Fruit fly (Drosophila melanogaster) whole organism, pupa: ENCODE measurements around the gene CG9106.

Experiments used
- CG10348 ChIP-seq: fragments of 200-800 bp; sonication (Bioruptor generic); IDR thresholded peaks from 2 replicates; pipeline ENCODE4 v1.3.6; 2022; ENCODE audit warnings: missing biosample characterization, missing genetic modification characterization
- CG12605 ChIP-seq: fragments of 200-800 bp; sonication (Bioruptor generic); IDR thresholded peaks from 2 replicates; pipeline ENCODE4 v1.3.6; 2022; ENCODE audit warnings: missing biosample characterization, missing genetic modification characterization
- CG13204 ChIP-seq: fragments of 200-800 bp; sonication (Bioruptor generic); optimal IDR thresholded peaks from 2 replicates; lab custom pipeline; 2018; ENCODE audit warnings: missing biosample characterization, mild to moderate bottlenecking, missing genetic modification characterization, moderate library complexity
- CG14655 ChIP-seq: fragments of 200-800 bp; sonication (Bioruptor generic); optimal IDR thresholded peaks from 3 replicates; lab custom pipeline; 2017; ENCODE audit warnings: mild to moderate bottlenecking, missing biosample characterization, missing genetic modification reagents, missing genetic modification characterization
- CG15710 ChIP-seq: fragments of 200-800 bp; sonication (Bioruptor generic); optimal IDR thresholded peaks from 2 replicates; lab custom pipeline; 2018; ENCODE audit warnings: missing biosample characterization, mild to moderate bottlenecking, missing genetic modification characterization, moderate library complexity
- CG17806 ChIP-seq: fragments of 200-800 bp; sonication (Bioruptor generic); optimal IDR thresholded peaks from 2 replicates; lab custom pipeline; 2018; ENCODE audit warnings: missing biosample characterization, mild to moderate bottlenecking, missing genetic modification characterization, moderate library complexity
- CG32121 ChIP-seq: fragments of 200-800 bp; sonication (Bioruptor generic); IDR thresholded peaks from 2 replicates; pipeline ENCODE4 v1.3.6; 2022; ENCODE audit warnings: missing biosample characterization, missing genetic modification characterization
- CG34367 ChIP-seq: fragments of 200-800 bp; sonication (Bioruptor generic); optimal IDR thresholded peaks from 2 replicates; lab custom pipeline; 2018; ENCODE audit warnings: missing biosample characterization, mild to moderate bottlenecking, missing genetic modification characterization
- CG4496 ChIP-seq: fragments of 200-800 bp; sonication (Bioruptor generic); IDR thresholded peaks from 3 replicates; pipeline ENCODE4 v1.3.6; 2022; ENCODE audit warnings: missing biosample characterization, missing genetic modification characterization
- CG8159 ChIP-seq: fragments of 200-800 bp; sonication (Bioruptor generic); optimal IDR thresholded peaks from 3 replicates; lab custom pipeline; 2018; ENCODE audit warnings: missing biosample characterization, mild to moderate bottlenecking, missing genetic modification characterization, moderate library complexity
- CG8301 ChIP-seq: fragments of 200-800 bp; sonication (Bioruptor generic); optimal IDR thresholded peaks from 2 replicates; lab custom pipeline; 2018; ENCODE audit warnings: missing biosample characterization, mild to moderate bottlenecking, missing genetic modification characterization
- CG9948 ChIP-seq: fragments of 200-800 bp; sonication (Bioruptor generic); optimal IDR thresholded peaks from 2 replicates; lab custom pipeline; 2018; ENCODE audit warnings: missing biosample characterization, mild to moderate bottlenecking, missing genetic modification characterization, moderate library complexity
- D1 ChIP-seq: fragments of 200-800 bp; sonication (Bioruptor generic); optimal IDR thresholded peaks from 2 replicates; lab custom pipeline; 2018; ENCODE audit warnings: missing biosample characterization, mild to moderate bottlenecking, missing genetic modification characterization, moderate library complexity
- EcR ChIP-seq: fragments of 200-800 bp; sonication (Bioruptor generic); optimal IDR thresholded peaks from 3 replicates; lab custom pipeline; 2019; ENCODE audit warnings: missing biosample characterization, missing genetic modification characterization, mild to moderate bottlenecking, moderate library complexity, missing genetic modification reagents
- Ets98B ChIP-seq: fragments of 200-800 bp; sonication (Bioruptor generic); IDR thresholded peaks from 2 replicates; pipeline ENCODE4 v1.3.6; 2022; ENCODE audit warnings: missing biosample characterization, missing genetic modification characterization
- Pif1A ChIP-seq: fragments of 200-800 bp; sonication (Bioruptor generic); optimal IDR thresholded peaks from 3 replicates; lab custom pipeline; 2016; ENCODE audit warnings: missing biosample characterization, missing genetic modification characterization
- Pif1B ChIP-seq: fragments of 200-800 bp; sonication (Bioruptor generic); optimal IDR thresholded peaks from 3 replicates; lab custom pipeline; 2016; ENCODE audit warnings: missing biosample characterization, missing genetic modification characterization
- Snoo ChIP-seq: fragments of 200-800 bp; sonication (Bioruptor generic); optimal IDR thresholded peaks from 3 replicates; lab custom pipeline; 2017; ENCODE audit warnings: missing biosample characterization, mild to moderate bottlenecking, missing genetic modification characterization, inconsistent platforms
- fd96Ca ChIP-seq: fragments of 200-800 bp; sonication (Bioruptor generic); IDR thresholded peaks from 3 replicates; pipeline ENCODE4 v1.3.6; 2022; ENCODE audit warnings: missing biosample characterization, missing genetic modification characterization
- gl ChIP-seq: fragments of 200-800 bp; sonication (Bioruptor generic); optimal IDR thresholded peaks from 2 replicates; lab custom pipeline; 2018; ENCODE audit warnings: missing biosample characterization, mild to moderate bottlenecking, missing genetic modification characterization
- rn ChIP-seq: fragments of 200-800 bp; sonication (Bioruptor generic); IDR thresholded peaks from 2 replicates; pipeline ENCODE4 v1.3.6; 2022; ENCODE audit warnings: missing biosample characterization, missing genetic modification characterization

CG9106 gene

DNA sequence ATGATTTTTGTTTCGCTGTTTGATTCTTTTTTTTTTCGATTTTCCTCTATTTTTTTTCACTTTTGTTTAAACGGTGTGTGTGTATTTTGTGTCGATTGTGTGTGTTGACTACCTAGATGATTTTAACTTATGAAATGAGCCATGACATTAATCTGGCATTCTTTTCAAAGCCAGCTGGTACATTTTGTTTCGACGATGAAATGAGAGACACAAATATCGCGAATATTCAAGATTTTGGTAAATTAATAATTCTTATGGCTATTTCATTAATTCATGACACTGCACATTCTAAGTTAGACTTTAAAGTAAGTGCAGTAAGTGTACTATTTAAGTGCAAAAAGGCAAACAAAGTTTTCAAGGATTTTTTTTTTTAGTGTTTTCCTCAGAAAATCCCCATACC, at the start of gene CG9106:
TSS of gene CG9106 (minus strand) at position 101 of the 400 bp plus-strand sequence.
- TF ChIP-seq rn (GFP tag; lab: Robert Waterston, UW) = no peak
- no peak for TF ChIP-seq CG14655 (GFP tag; lab: Kevin White, UChicago)
- no peak for TF ChIP-seq CG4496 (GFP tag; lab: Robert Waterston, UW)
- no peak for TF ChIP-seq CG15710
- TF ChIP-seq Snoo (tag; lab: Kevin White, UChicago) = no peak
- TF ChIP-seq CG34367 (tag; lab: Kevin White, UChicago) = no peak
- no peak for TF ChIP-seq D1 (tag; lab: Kevin White, UChicago)

DNA sequence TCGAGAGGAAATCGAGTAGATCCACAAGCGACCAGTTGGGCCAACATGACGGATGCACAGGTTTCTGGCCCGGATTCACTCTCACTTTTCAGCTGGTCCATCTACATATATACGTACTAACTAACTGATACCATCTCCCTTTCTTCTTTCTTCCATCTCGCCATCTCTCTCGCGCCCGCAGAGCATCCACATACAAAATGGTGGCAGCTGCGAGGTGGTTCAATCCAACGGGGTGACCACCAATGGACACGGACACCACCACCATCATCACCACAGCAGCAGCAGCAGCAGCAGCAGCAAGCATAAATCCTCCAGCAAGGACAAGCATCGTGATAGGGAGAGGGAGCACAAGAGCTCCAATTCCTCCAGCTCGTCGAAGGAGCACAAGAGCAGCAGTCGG, 48.8 kb upstream of the CG9106 start:
- TF ChIP-seq Pif1A (GFP tag; lab: Kevin White, UChicago) (no peak), CG17806 (tag; lab: Kevin White, UChicago) (no peak), CG13204 (GFP tag; lab: Kevin White, UChicago) (no peak), CG10348 (GFP tag; lab: Robert Waterston, UW) (no peak), CG8301 (tag; lab: Kevin White, UChicago) (no peak)

DNA sequence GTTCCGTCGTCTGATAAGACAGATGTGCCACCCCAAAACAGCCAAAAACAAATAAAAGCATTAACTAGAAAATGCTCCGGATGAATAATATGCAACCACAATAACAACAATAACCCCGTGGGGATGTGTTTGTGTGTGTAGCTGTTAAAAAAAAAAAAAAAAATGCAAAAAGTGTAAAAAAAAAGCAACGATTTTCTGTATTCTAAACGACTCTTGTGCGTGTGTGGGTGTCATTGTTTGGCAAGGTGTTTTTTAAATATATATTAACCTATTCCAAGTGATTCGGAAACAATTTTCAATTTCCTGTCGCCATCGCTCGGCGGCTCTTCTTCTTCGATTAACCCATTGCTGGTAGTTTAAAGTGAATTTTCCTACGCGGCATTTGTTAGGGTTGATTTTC, 48.3 kb upstream of the CG9106 start:
- peak; percentile 42 for TF ChIP-seq CG8159 (tag; lab: Kevin White, UChicago)
- TF ChIP-seq D1 (tag; lab: Kevin White, UChicago) = no peak
- TF ChIP-seq CG17806 (tag; lab: Kevin White, UChicago) = peak; percentile 20
- no peak for TF ChIP-seq Snoo (tag; lab: Kevin White, UChicago)
- peak; percentile 75 for TF ChIP-seq CG4496 (GFP tag; lab: Robert Waterston, UW)
- TF ChIP-seq CG13204 (GFP tag; lab: Kevin White, UChicago) = peak; percentile 50
- no peak; the same call in 1 of the 2 replicates for TF ChIP-seq Ets98B
- peak; percentile 43 for TF ChIP-seq CG15710
- TF ChIP-seq CG32121 (GFP tag; lab: Robert Waterston, UW) = peak; percentile 43; the same call in 1 of the 2 replicates
- TF ChIP-seq CG14655 (GFP tag; lab: Kevin White, UChicago) = peak; percentile 46
- TF ChIP-seq Pif1B (GFP tag; lab: Kevin White, UChicago) = peak; percentile 57
- peak; percentile 16 for TF ChIP-seq CG9948 (tag; lab: Kevin White, UChicago)
- peak; percentile 63 for TF ChIP-seq Pif1A (GFP tag; lab: Kevin White, UChicago)
- TF ChIP-seq rn (GFP tag; lab: Robert Waterston, UW) = no peak
- TF ChIP-seq CG12605 (GFP tag; lab: Robert Waterston, UW) = peak; percentile 47; the same call in 1 of the 2 replicates
- peak; percentile 43 for TF ChIP-seq CG34367 (tag; lab: Kevin White, UChicago)
- 0 out of 3 replicates have a peak, but pooled peaks have one; percentile 42 for TF ChIP-seq fd96Ca (GFP tag; lab: Robert Waterston, UW)
- TF ChIP-seq gl = peak; percentile 44

DNA sequence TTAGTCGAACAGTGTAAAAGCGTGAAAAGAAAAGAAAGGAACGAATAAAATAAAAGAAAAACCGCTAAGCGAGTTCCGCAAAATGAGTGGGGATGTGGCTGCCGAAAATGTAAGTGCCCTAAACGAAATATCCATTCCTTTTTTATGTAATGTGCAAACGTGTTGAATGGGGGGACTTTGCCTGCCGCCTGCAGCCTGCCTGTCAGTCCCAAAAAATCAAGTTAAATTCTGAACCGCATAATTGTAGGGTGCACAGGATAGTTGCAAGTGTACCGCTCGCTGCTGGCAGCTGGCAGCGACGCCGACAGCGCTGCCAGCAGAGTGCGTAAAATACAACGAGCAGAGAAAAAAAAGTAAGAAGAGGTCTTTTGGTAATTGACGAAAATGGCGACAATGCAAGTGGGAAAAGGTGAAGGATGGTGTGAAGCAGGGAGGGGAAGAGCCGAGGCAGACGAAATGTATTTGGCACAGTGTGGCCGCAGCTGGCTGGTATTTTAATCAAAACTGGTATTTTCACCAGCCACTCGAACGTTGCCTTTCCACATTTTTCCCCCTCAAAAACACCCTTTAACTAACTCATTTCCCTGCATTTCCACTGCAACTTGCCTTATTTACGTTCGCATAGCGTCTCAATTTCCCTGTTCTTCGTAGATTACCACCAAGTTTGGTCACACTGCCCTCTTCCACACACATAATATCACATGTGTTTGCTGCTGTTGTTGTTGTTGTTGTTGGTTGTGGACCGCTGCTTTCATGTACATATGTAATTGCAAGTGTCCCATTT, 47.7 kb upstream of the CG9106 start:
- TF ChIP-seq CG34367 (tag; lab: Kevin White, UChicago) = no peak
- TF ChIP-seq gl = no peak
- TF ChIP-seq CG32121 (GFP tag; lab: Robert Waterston, UW) = 0 out of 2 replicates have a peak, but pooled peaks have one; percentile 23
- TF ChIP-seq CG4496 (GFP tag; lab: Robert Waterston, UW) = 0 out of 3 replicates have a peak, but pooled peaks have one; percentile 17
- TF ChIP-seq fd96Ca (GFP tag; lab: Robert Waterston, UW) = no peak
- no peak for TF ChIP-seq CG9948 (tag; lab: Kevin White, UChicago)
- no peak for TF ChIP-seq Pif1A (GFP tag; lab: Kevin White, UChicago)
- no peak for TF ChIP-seq rn (GFP tag; lab: Robert Waterston, UW)
- TF ChIP-seq, all 21 proteins: peak for 2

DNA sequence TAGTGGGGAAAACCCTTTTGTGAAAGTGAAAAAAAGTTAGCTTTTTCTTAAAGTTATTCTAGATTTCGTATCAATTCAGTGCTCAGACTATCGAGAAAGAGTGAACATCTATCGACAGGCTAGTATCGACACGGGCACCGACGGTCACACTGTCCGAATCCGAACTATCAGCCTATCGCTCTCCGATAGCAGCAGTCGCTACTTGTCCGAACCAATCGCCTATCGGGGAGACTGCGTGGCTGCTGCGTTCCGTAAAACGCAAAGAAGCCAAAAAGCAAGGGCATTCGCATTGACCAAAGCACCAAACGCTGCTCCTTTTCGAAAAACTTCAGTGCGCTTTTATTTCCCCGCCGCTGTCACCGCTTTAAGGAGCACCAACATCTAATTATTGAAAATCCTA, 47.1 kb upstream of the CG9106 start, which contains the start of gene Top1:
TSS of gene Top1 (plus strand) at position 190 of the 400 bp plus-strand sequence.
- TF ChIP-seq CG4496 (GFP tag; lab: Robert Waterston, UW) (0 out of 3 replicates have a peak, but pooled peaks have one; percentile 15), Ets98B (peak; percentile 23; the same call in 1 of the 2 replicates), fd96Ca (GFP tag; lab: Robert Waterston, UW) (no peak), CG12605 (GFP tag; lab: Robert Waterston, UW) (peak; percentile 32; the same call in 1 of the 2 replicates)

DNA sequence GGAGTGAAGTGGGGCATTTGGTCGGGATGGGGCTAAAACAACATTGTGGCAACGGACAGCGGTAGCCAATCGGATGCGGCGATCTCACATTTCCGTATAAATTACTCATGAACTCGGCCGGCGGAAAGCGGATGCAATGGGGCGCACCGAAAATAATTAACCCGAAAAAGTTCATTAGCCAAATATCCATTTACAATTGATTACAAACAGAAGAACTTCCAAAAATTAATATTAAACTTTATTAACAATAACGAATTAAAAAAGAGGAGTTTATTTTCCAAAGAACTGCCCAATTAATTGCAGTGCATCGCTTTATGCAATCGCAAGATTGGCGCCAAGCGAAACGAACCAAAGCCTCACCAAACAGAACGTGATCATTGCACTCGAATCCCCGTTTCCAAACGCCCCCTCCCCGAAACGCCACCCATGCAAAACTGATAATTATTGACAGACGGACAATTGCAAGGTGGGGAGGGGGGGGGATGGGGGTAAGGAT, 41.7 kb upstream of the CG9106 start:
- no peak; the same call in 1 of the 2 replicates for TF ChIP-seq CG32121 (GFP tag; lab: Robert Waterston, UW)
- peak; percentile 33 for TF ChIP-seq EcR (GFP tag; lab: Kevin White, UChicago)
- no peak for TF ChIP-seq CG10348 (GFP tag; lab: Robert Waterston, UW)
- TF ChIP-seq CG8159 (tag; lab: Kevin White, UChicago) = peak; percentile 26
- TF ChIP-seq Snoo (tag; lab: Kevin White, UChicago) = no peak
- peak; percentile 44 for TF ChIP-seq CG14655 (GFP tag; lab: Kevin White, UChicago)
- TF ChIP-seq Ets98B = peak; percentile 25; the same call in 1 of the 2 replicates
- TF ChIP-seq gl = no peak
- peak; percentile 18 for TF ChIP-seq CG8301 (tag; lab: Kevin White, UChicago)
- peak; percentile 58; the same call in 1 of the 3 replicates for TF ChIP-seq fd96Ca (GFP tag; lab: Robert Waterston, UW)
- TF ChIP-seq CG17806 (tag; lab: Kevin White, UChicago) = peak; percentile 17
- TF ChIP-seq CG34367 (tag; lab: Kevin White, UChicago) = no peak
- TF ChIP-seq CG15710 = peak; percentile 28
- 0 out of 2 replicates have a peak, but pooled peaks have one; percentile 14 for TF ChIP-seq CG12605 (GFP tag; lab: Robert Waterston, UW)
- TF ChIP-seq CG4496 (GFP tag; lab: Robert Waterston, UW) = peak; percentile 54; the same call in 1 of the 3 replicates
- TF ChIP-seq Pif1A (GFP tag; lab: Kevin White, UChicago) = no peak
- no peak for TF ChIP-seq Pif1B (GFP tag; lab: Kevin White, UChicago)
- TF ChIP-seq CG13204 (GFP tag; lab: Kevin White, UChicago) = no peak
- no peak for TF ChIP-seq CG9948 (tag; lab: Kevin White, UChicago)
- TF ChIP-seq rn (GFP tag; lab: Robert Waterston, UW) = no peak
- no peak for TF ChIP-seq D1 (tag; lab: Kevin White, UChicago)
